Fruit fly (Drosophila melanogaster) whole organism: ENCODE data around the gene Scsalpha2.

Experiments
- Dll ChIP-seq: fragments of >200 bp; optimal IDR thresholded peaks from 2 replicates; lab custom pipeline; 2017
- EcR ChIP-seq, 2 experiments: fragments of >200 bp; optimal IDR thresholded peaks; 2 replicates each; lab custom pipeline; 2017; ENCODE audit warnings: missing biosample characterization in 2 of 2, missing genetic modification characterization in 2 of 2, missing genetic modification reagents in 2 of 2
- pan ChIP-seq: fragments of >200 bp; optimal IDR thresholded peaks from 2 replicates; lab custom pipeline; 2017
- psq ChIP-seq: fragments of >200 bp; optimal IDR thresholded peaks from 2 replicates; lab custom pipeline; 2017
- usp ChIP-seq: fragments of >200 bp; optimal IDR thresholded peaks from 2 replicates; lab custom pipeline; 2017; ENCODE audit warnings: missing biosample characterization, missing genetic modification characterization, mixed read lengths

dm6 chr3R:19460409-19461217 lies 2.3 kb downstream of the Scsalpha2 start, which contains the start of gene Dys:
- TF ChIP-seq Dll (lab: Kevin White, UChicago) (no peak), pan (lab: Kevin White, UChicago) (peak; percentile 5), EcR (GFP tag; optimal IDR thresholded peaks at IDR 0.05; lab: Kevin White, UChicago) (no peak), psq (lab: Kevin White, UChicago) (no peak), usp (no peak)
